Fruit fly (Drosophila melanogaster) whole organism, wandering third instar larva: ENCODE results near the gene Stt3A.

ENCODE experiments used
- Dif ChIP-seq: fragments of 200-275, 200-300 bp; sonication (Bioruptor generic); optimal IDR thresholded peaks from 2 replicates; lab custom pipeline; 2018; ENCODE audit warnings: missing biosample characterization, missing genetic modification characterization; ENCODE audit not compliant: partially characterized antibody
- Hnf4 ChIP-seq: fragments of 200-800 bp; sonication (Bioruptor generic); optimal IDR thresholded peaks from 2 replicates; lab custom pipeline; 2016; ENCODE audit warnings: missing biosample characterization, mild to moderate bottlenecking, missing genetic modification characterization
- Hr78 ChIP-seq: fragments of >200 bp; optimal IDR thresholded peaks from 2 replicates; lab custom pipeline; 2017; ENCODE audit warnings: missing biosample characterization, missing genetic modification characterization
- Myc ChIP-seq: fragments of >200 bp; optimal IDR thresholded peaks from 2 replicates; lab custom pipeline; 2017
- Vsx2 ChIP-seq: fragments of 200-300, 225-300 bp; sonication (Bioruptor generic); optimal IDR thresholded peaks from 2 replicates; lab custom pipeline; 2018; ENCODE audit warnings: missing biosample characterization, missing genetic modification characterization; ENCODE audit not compliant: partially characterized antibody
- br ChIP-seq: fragments of 200-800 bp; sonication (Bioruptor generic); optimal IDR thresholded peaks from 2 replicates; lab custom pipeline; 2016; ENCODE audit warnings: missing biosample characterization, missing genetic modification characterization
- brk ChIP-seq: fragments of 200-800 bp; sonication (Bioruptor generic); optimal IDR thresholded peaks from 2 replicates; lab custom pipeline; 2016; ENCODE audit warnings: missing biosample characterization, mild to moderate bottlenecking, missing genetic modification characterization
- dl ChIP-seq, 2 experiments: fragments of 175-275, 200-275 bp in 1 of 2; fragments of 200-275 bp in 1 of 2; sonication (Bioruptor generic); optimal IDR thresholded peaks; lab custom pipeline; 2018; ENCODE audit warnings: mild to moderate bottlenecking in 2 of 2, missing biosample characterization in 2 of 2, missing genetic modification characterization in 2 of 2, moderate library complexity in 2 of 2; ENCODE audit not compliant: partially characterized antibody in 2 of 2, insufficient read depth in 1 of 2
- dsf ChIP-seq: sonication (Bioruptor generic); optimal IDR thresholded peaks from 2 replicates; lab custom pipeline; 2016; ENCODE audit warnings: missing biosample characterization, missing genetic modification characterization, borderline replicate concordance
- jim ChIP-seq: fragments of 175-275, 200-325 bp; sonication (Bioruptor generic); optimal IDR thresholded peaks from 2 replicates; lab custom pipeline; 2016; ENCODE audit warnings: missing biosample characterization, mild to moderate bottlenecking, missing genetic modification characterization
- psq ChIP-seq: fragments of 200-800 bp; sonication (Bioruptor generic); optimal IDR thresholded peaks from 3 replicates; lab custom pipeline; 2017; ENCODE audit warnings: missing biosample characterization, mild to moderate bottlenecking, missing genetic modification characterization, moderate library complexity
- sage ChIP-seq: fragments of 200-800 bp; sonication (Bioruptor generic); optimal IDR thresholded peaks from 2 replicates; lab custom pipeline; 2016; ENCODE audit warnings: missing biosample characterization, mild to moderate bottlenecking, missing genetic modification characterization
- usp ChIP-seq: fragments of >200 bp; optimal IDR thresholded peaks from 2 replicates; lab custom pipeline; 2017; ENCODE audit warnings: missing biosample characterization, missing genetic modification characterization
- woc ChIP-seq: sonication (Bioruptor generic); optimal IDR thresholded peaks from 2 replicates; lab custom pipeline; 2016; ENCODE audit warnings: missing biosample characterization, mild to moderate bottlenecking, missing genetic modification characterization

DNA sequence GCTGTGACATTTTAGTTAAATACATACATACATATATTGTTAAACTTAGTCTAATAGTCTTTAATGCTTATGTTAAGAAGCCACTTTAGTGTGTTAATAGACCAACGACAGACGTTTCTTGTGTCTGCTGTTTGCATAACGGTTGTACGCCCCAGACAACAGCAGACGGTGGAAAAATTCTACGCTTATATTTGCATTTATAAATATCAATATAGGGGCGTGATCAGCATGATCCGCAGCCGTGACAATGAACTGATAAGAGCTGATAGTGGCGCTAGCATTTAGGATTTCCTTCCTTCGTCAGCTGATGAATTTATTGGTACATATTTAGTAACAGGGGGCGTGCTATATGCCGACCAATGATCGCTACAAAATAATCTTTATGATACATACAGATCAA, 12.0 kb upstream of the Stt3A start:
- no peak for TF ChIP-seq psq (GFP tag; lab: Kevin White, UChicago)
- TF ChIP-seq woc (GFP tag; lab: Kevin White, UChicago): no peak
- TF ChIP-seq usp (GFP tag; lab: Kevin White, UChicago): no peak
- TF ChIP-seq dsf (GFP tag; lab: Kevin White, UChicago): no peak
- no peak for TF ChIP-seq br (GFP tag; lab: Kevin White, UChicago)
- no peak for TF ChIP-seq Hr78
- TF ChIP-seq Vsx2 (GFP tag; lab: Kevin White, UChicago): no peak
- no peak for TF ChIP-seq Dif
- no peak for TF ChIP-seq jim (GFP tag; lab: Kevin White, UChicago)
- no peak for TF ChIP-seq brk
- TF ChIP-seq dl (GFP tag; optimal IDR thresholded peaks at IDR 0.05; lab: Kevin White, UChicago; ENCODE audit: insufficient read depth in 1 of 2, partially characterized antibody in 2 of 2): no peak
- no peak for TF ChIP-seq Hnf4
- TF ChIP-seq Myc: no peak
- no peak for TF ChIP-seq sage (GFP tag; lab: Kevin White, UChicago)
